Worm (Caenorhabditis elegans) whole organism, young adult: Measurements from ENCODE around the gene lgmn-1.

Experiments
- C06A6.2 ChIP-seq: fragments of 200-800 bp; sonication (Bioruptor generic); conservative IDR thresholded peaks from 2 replicates; pipeline ENCODE4 v1.3.6; 2022; ENCODE audit warnings: missing genetic modification characterization, missing compliant biosample characterization
- aptf-2 ChIP-seq: fragments of 200-800 bp; sonication (Bioruptor generic); conservative IDR thresholded peaks from 2 replicates; pipeline ENCODE4 v1.3.6; 2022; ENCODE audit warnings: missing genetic modification reagents, missing genetic modification characterization, missing compliant biosample characterization
- bed-2 ChIP-seq: fragments of 200-800 bp; sonication (Bioruptor generic); IDR thresholded peaks from 2 replicates; pipeline ENCODE4 v1.3.6; 2022; ENCODE audit warnings: missing genetic modification reagents, missing genetic modification characterization, missing compliant biosample characterization
- cebp-1 ChIP-seq, 2 experiments: fragments of 200-800 bp in 1 of 2; sonication (Bioruptor generic) in 1 of 2; sonication (generic microtip) in 1 of 2; IDR thresholded peaks in 1 of 2; optimal IDR thresholded peaks in 1 of 2; 2 replicates each; pipeline versions ENCODE4 v1.3.6 to Lab custom; 2017 to 2022; ENCODE audit warnings: missing compliant biosample characterization in 2 of 2, missing genetic modification characterization in 2 of 2, mild to moderate bottlenecking in 1 of 2, missing genetic modification reagents in 1 of 2, moderate library complexity in 1 of 2
- ceh-100 ChIP-seq: fragments of 200-800 bp; sonication (Bioruptor generic); IDR thresholded peaks from 2 replicates; pipeline ENCODE4 v1.3.6; 2022; ENCODE audit warnings: missing genetic modification reagents, missing genetic modification characterization, missing compliant biosample characterization
- die-1 ChIP-seq: sonication (generic microtip); optimal IDR thresholded peaks from 2 replicates; lab custom pipeline; 2016; ENCODE audit warnings: missing genotype, mild to moderate bottlenecking, missing genetic modification characterization, missing compliant biosample characterization
- dpl-1 ChIP-seq: fragments of 150-350 bp; optimal IDR thresholded peaks from 2 replicates; lab custom pipeline; 2014; ENCODE audit warnings: missing biosample characterization, missing genetic modification reagents, missing genetic modification characterization
- him-1 ChIP-seq: sonication (generic microtip); optimal IDR thresholded peaks from 2 replicates; lab custom pipeline; 2016; ENCODE audit warnings: missing genotype, missing genetic modification reagents, missing genetic modification characterization, missing compliant biosample characterization
- hrde-1 ChIP-seq: sonication (generic microtip); optimal IDR thresholded peaks from 2 replicates; lab custom pipeline; 2016; ENCODE audit warnings: missing genetic modification characterization, mild to moderate bottlenecking, missing compliant biosample characterization, moderate library complexity, missing genotype, missing genetic modification reagents, borderline replicate concordance
- nhr-90 ChIP-seq: sonication (generic microtip); optimal IDR thresholded peaks from 2 replicates; lab custom pipeline; 2016; ENCODE audit warnings: missing genotype, mild to moderate bottlenecking, missing genetic modification characterization, missing compliant biosample characterization
- pha-4 ChIP-seq: fragments of 150-350 bp; sonication (generic microtip); optimal IDR thresholded peaks from 2 replicates; lab custom pipeline; 2014; ENCODE audit warnings: missing biosample characterization, missing genetic modification reagents, missing genetic modification characterization
- unc-62 ChIP-seq: fragments of 150-350 bp; optimal IDR thresholded peaks from 2 replicates; lab custom pipeline; 2014; ENCODE audit warnings: missing biosample characterization, missing genetic modification reagents, missing genetic modification characterization
- ztf-28 ChIP-seq: fragments of 200-800 bp; sonication (Bioruptor generic); IDR thresholded peaks from 2 replicates; pipeline ENCODE4 v1.3.6; 2022; ENCODE audit warnings: missing genetic modification reagents, missing genetic modification characterization, missing compliant biosample characterization
- ztf-3 ChIP-seq: fragments of 200-800 bp; sonication (Bioruptor generic); optimal IDR thresholded peaks from 2 replicates; lab custom pipeline; 2018; ENCODE audit warnings: mild to moderate bottlenecking, missing genetic modification characterization, missing compliant biosample characterization

ce11 chrV:12525526-12525925 is 12.7 kb downstream of the lgmn-1 start, which contains the start of gene dyf-4:
- TF ChIP-seq bed-2, result no peak
- TF ChIP-seq pha-4 (tag; lab: Kevin White, UChicago), result no peak
- no peak for TF ChIP-seq nhr-90
- TF ChIP-seq him-1 (tag; lab: Kevin White, UChicago), result no peak
- no peak for TF ChIP-seq die-1 (tag; lab: Kevin White, UChicago)
- TF ChIP-seq cebp-1 (GFP tag; IDR thresholded peaks at IDR 0.05; lab: Robert Waterston, UW), result no peak
- TF ChIP-seq cebp-1 (tag; optimal IDR thresholded peaks at IDR 0.05; lab: Kevin White, UChicago), result no peak
- TF ChIP-seq aptf-2, result no peak
- no peak for TF ChIP-seq ceh-100
- TF ChIP-seq hrde-1, result no peak
- no peak for TF ChIP-seq C06A6.2 (GFP tag; lab: Robert Waterston, UW)
- no peak for TF ChIP-seq dpl-1
- TF ChIP-seq ztf-3, result no peak
- no peak for TF ChIP-seq ztf-28 (GFP tag; lab: Robert Waterston, UW)
- no peak for TF ChIP-seq unc-62 (GFP tag; lab: Kevin White, UChicago)
